Worm (Caenorhabditis elegans): Measurements from ENCODE around the gene srh-293.

DNA sequence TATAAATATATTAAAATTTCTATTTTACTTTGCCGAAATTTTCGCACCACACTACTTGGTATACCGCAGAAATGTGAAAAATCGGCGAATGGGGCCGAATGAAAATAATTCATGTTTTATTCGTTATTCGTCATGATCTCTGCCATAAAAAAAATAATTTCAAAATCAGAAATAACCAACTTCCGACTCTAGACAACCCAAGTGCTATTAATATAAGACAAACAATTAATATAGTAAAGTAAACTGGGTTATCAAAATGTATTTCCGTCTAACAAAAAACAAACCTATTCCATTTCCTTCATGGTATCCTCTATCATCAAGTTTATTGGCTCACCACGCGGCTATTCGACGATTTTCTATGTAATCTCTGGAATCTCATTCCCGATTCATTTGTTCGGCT lies at the start of gene srh-293:
- TF ChIP-seq lsy-2 (tag; optimal IDR thresholded peaks at IDR 0.05): no peak
- no peak for TF ChIP-seq lin-11 (tag; optimal IDR thresholded peaks at IDR 0.05)
- no peak for TF ChIP-seq unc-62 (GFP tag; optimal IDR thresholded peaks at IDR 0.05)
- TF ChIP-seq elt-3 (tag; optimal IDR thresholded peaks at IDR 0.05): no peak
- no peak for TF ChIP-seq lin-13 (GFP tag; optimal IDR thresholded peaks at IDR 0.05)
- TF ChIP-seq aly-2 (tag; optimal IDR thresholded peaks at IDR 0.05): no peak
- TF ChIP-seq F13H6.1 (tag; optimal IDR thresholded peaks at IDR 0.05): no peak
- TF ChIP-seq ama-1 (optimal IDR thresholded peaks at IDR 0.05): no peak
- TF ChIP-seq nhr-237 (tag; optimal IDR thresholded peaks at IDR 0.05): no peak
- TF ChIP-seq fos-1 (tag; optimal IDR thresholded peaks at IDR 0.05): no peak
- TF ChIP-seq nhr-12 (tag; optimal IDR thresholded peaks at IDR 0.05): no peak
